Worm (Caenorhabditis elegans) whole organism, L1 larva: ENCODE measurements around the gene F23H12.10.

ENCODE experiments used
- C16A3.4 ChIP-seq: fragments of 150-350 bp; optimal IDR thresholded peaks from 2 replicates; lab custom pipeline; 2014; ENCODE audit warnings: missing biosample characterization, missing genetic modification characterization
- C34B4.2 ChIP-seq: sonication (generic microtip); optimal IDR thresholded peaks from 2 replicates; lab custom pipeline; 2017; ENCODE audit warnings: mild to moderate bottlenecking, missing genetic modification characterization, missing compliant biosample characterization
- aha-1 ChIP-seq: fragments of 150-350 bp; optimal IDR thresholded peaks from 2 replicates; lab custom pipeline; 2014; ENCODE audit warnings: missing biosample characterization, missing genetic modification characterization
- aly-2 ChIP-seq: fragments of 150-350 bp; optimal IDR thresholded peaks from 2 replicates; lab custom pipeline; 2014; ENCODE audit warnings: missing biosample characterization, missing genetic modification characterization
- blmp-1 ChIP-seq: fragments of 150-350 bp; optimal IDR thresholded peaks from 2 replicates; lab custom pipeline; 2014; ENCODE audit warnings: missing biosample characterization, missing genetic modification characterization
- ceh-82 ChIP-seq, 3 experiments: fragments of 150-350 bp in 1 of 3; sonication (generic microtip) in 2 of 3; optimal IDR thresholded peaks; 2 replicates each; lab custom pipeline; 2014 to 2017; ENCODE audit warnings: missing biosample characterization in 3 of 3, missing genetic modification characterization in 3 of 3
- efl-1 ChIP-seq, 4 experiments: fragments of 150-350 bp; optimal IDR thresholded peaks in 3 of 4; peaks in 1 of 4; 1 replicate in 1 of 4; 2 replicates in 3 of 4; lab custom pipeline; 2014; ENCODE audit warnings: missing biosample characterization in 2 of 4, missing genetic modification characterization in 2 of 4, missing genetic modification reagents in 2 of 4
- efl-3 ChIP-seq: fragments of 200-800 bp; sonication (Bioruptor generic); optimal IDR thresholded peaks from 2 replicates; lab custom pipeline; 2018; ENCODE audit warnings: mild to moderate bottlenecking, missing genetic modification characterization, missing compliant biosample characterization
- egl-13 ChIP-seq: sonication (generic microtip); optimal IDR thresholded peaks from 2 replicates; lab custom pipeline; 2016; ENCODE audit warnings: missing genotype, missing genetic modification reagents, missing genetic modification characterization, missing compliant biosample characterization
- elt-3 ChIP-seq, 6 experiments: fragments of 150-350 bp in 1 of 6; sonication (generic microtip); optimal IDR thresholded peaks; 2 replicates each; lab custom pipeline; 2017 to 2018; ENCODE audit warnings: missing biosample characterization in 6 of 6, missing genetic modification characterization in 6 of 6, inconsistent platforms in 1 of 6
- fkh-10 ChIP-seq: sonication (generic microtip); optimal IDR thresholded peaks from 2 replicates; lab custom pipeline; 2017; ENCODE audit warnings: missing biosample characterization, missing genetic modification reagents, missing genetic modification characterization
- fkh-4 ChIP-seq: sonication (generic microtip); optimal IDR thresholded peaks from 2 replicates; lab custom pipeline; 2016; ENCODE audit warnings: missing compliant biosample characterization, missing genetic modification characterization, borderline replicate concordance
- fos-1 ChIP-seq: fragments of 150-350 bp; optimal IDR thresholded peaks from 2 replicates; lab custom pipeline; 2014; ENCODE audit warnings: missing biosample characterization, missing genetic modification characterization
- lin-13 ChIP-seq: fragments of 150-350 bp; optimal IDR thresholded peaks from 2 replicates; lab custom pipeline; 2014; ENCODE audit warnings: missing biosample characterization, missing genetic modification reagents, missing genetic modification characterization
- lin-14 ChIP-seq: fragments of 200-800 bp; sonication (Bioruptor generic); optimal IDR thresholded peaks from 2 replicates; lab custom pipeline; 2018; ENCODE audit warnings: mild to moderate bottlenecking, missing genetic modification characterization, moderate library complexity, missing compliant biosample characterization
- lin-35 ChIP-seq, 2 experiments: fragments of 150-350 bp; optimal IDR thresholded peaks; 2 replicates each; lab custom pipeline; 2014; ENCODE audit warnings: missing biosample characterization in 2 of 2, missing genetic modification characterization in 2 of 2, missing genetic modification reagents in 2 of 2
- lin-39 ChIP-seq: fragments of 150-350 bp; optimal IDR thresholded peaks from 2 replicates; lab custom pipeline; 2014; ENCODE audit warnings: missing biosample characterization, missing genetic modification reagents, missing genetic modification characterization
- mep-1 ChIP-seq: fragments of 150-350 bp; optimal IDR thresholded peaks from 2 replicates; lab custom pipeline; 2014; ENCODE audit warnings: missing biosample characterization, missing genetic modification characterization
- nhr-20 ChIP-seq: sonication (generic microtip); optimal IDR thresholded peaks from 2 replicates; lab custom pipeline; 2016; ENCODE audit warnings: mild to moderate bottlenecking, missing genetic modification characterization, missing compliant biosample characterization
- nhr-237 ChIP-seq: fragments of 150-350 bp; optimal IDR thresholded peaks from 2 replicates; lab custom pipeline; 2014; ENCODE audit warnings: missing biosample characterization, missing genetic modification characterization
- nhr-28 ChIP-seq: fragments of 150-350 bp; optimal IDR thresholded peaks from 2 replicates; lab custom pipeline; 2014; ENCODE audit warnings: missing biosample characterization, missing genetic modification characterization
- nhr-71 ChIP-seq: sonication (generic microtip); optimal IDR thresholded peaks from 2 replicates; lab custom pipeline; 2016; ENCODE audit warnings: mild to moderate bottlenecking, missing genetic modification characterization, moderate library complexity, missing compliant biosample characterization
- nhr-85 ChIP-seq: sonication (generic microtip); peaks from one replicate; lab custom pipeline; 2016; ENCODE audit warnings: missing genetic modification characterization, inconsistent platforms, missing compliant biosample characterization
- nhr-90 ChIP-seq: sonication (generic microtip); optimal IDR thresholded peaks from 2 replicates; lab custom pipeline; 2016; ENCODE audit warnings: mild to moderate bottlenecking, missing genetic modification characterization, missing compliant biosample characterization; ENCODE audit not compliant: poor library complexity
- pqm-1 ChIP-seq: sonication (generic microtip); optimal IDR thresholded peaks from 3 replicates; lab custom pipeline; 2017; ENCODE audit warnings: missing biosample characterization, missing genetic modification characterization
- skn-1 ChIP-seq: fragments of 150-350 bp; optimal IDR thresholded peaks from 2 replicates; lab custom pipeline; 2014; ENCODE audit warnings: missing biosample characterization, missing genetic modification characterization
- snu-23 ChIP-seq: sonication (generic microtip); optimal IDR thresholded peaks from 2 replicates; lab custom pipeline; 2016; ENCODE audit warnings: missing genetic modification characterization, missing compliant biosample characterization
- sox-4 ChIP-seq: sonication (generic microtip); optimal IDR thresholded peaks from 2 replicates; lab custom pipeline; 2016; ENCODE audit warnings: missing genetic modification characterization, missing compliant biosample characterization
- sptf-1 ChIP-seq: fragments of 150-350 bp; optimal IDR thresholded peaks from 2 replicates; lab custom pipeline; 2014; ENCODE audit warnings: missing biosample characterization, missing genetic modification characterization
- tbx-2 ChIP-seq: sonication (generic microtip); optimal IDR thresholded peaks from 2 replicates; lab custom pipeline; 2016; ENCODE audit warnings: missing genetic modification characterization, missing compliant biosample characterization
- xbp-1 ChIP-seq: sonication (generic microtip); optimal IDR thresholded peaks from 2 replicates; lab custom pipeline; 2016; ENCODE audit warnings: missing genetic modification characterization, missing compliant biosample characterization
- zag-1 ChIP-seq: fragments of 150-350 bp; optimal IDR thresholded peaks from 2 replicates; lab custom pipeline; 2014; ENCODE audit warnings: missing biosample characterization, missing genetic modification characterization
- zip-4 ChIP-seq: fragments of 200-800 bp; sonication (Bioruptor generic); optimal IDR thresholded peaks from 2 replicates; lab custom pipeline; 2018; ENCODE audit warnings: mild to moderate bottlenecking, missing genetic modification characterization, moderate library complexity, missing compliant biosample characterization

The F23H12.10 gene

ce11 chrV:12411909-12412308 is 37.8 kb upstream of the F23H12.10 start, which contains the start of gene cdr-7 (continued):
- TF ChIP-seq sox-4 (tag; lab: Kevin White, UChicago) (no peak), C16A3.4 (tag; lab: Kevin White, UChicago) (no peak), efl-1 (optimal IDR thresholded peaks at IDR 0.05; lab: Kevin White, UChicago) (no peak), efl-1 (GFP tag; optimal IDR thresholded peaks at IDR 0.05 in 1 of 2; lab: Kevin White, UChicago) (no peak), lin-39 (tag; lab: Kevin White, UChicago) (no peak), nhr-85 (tag; lab: Kevin White, UChicago) (peak; percentile 86), pqm-1 (tag; lab: Kevin White, UChicago) (no peak), zip-4 (GFP tag; lab: Kevin White, UChicago) (no peak), elt-3 (tag; optimal IDR thresholded peaks at IDR 0.05; lab: Kevin White, UChicago) (peak in 3 of 6 experiments; percentile 7 to 80 (median 67)), nhr-20 (peak; percentile 0), lin-14 (peak; percentile 41)

- TF ChIP-seq nhr-85 (tag; lab: Kevin White, UChicago) (peak; percentile 69), snu-23 (GFP tag; lab: Kevin White, UChicago) (peak; percentile 17), lin-14 (peak; percentile 26), fkh-4 (tag; lab: Kevin White, UChicago) (no peak), pqm-1 (tag; lab: Kevin White, UChicago) (no peak), mep-1 (no peak), fos-1 (no peak), nhr-71 (tag; lab: Kevin White, UChicago) (peak; percentile 57), tbx-2 (peak; percentile 6), aly-2 (tag; lab: Kevin White, UChicago) (no peak), nhr-20 (peak; percentile 61), nhr-90 (peak; percentile 34), C16A3.4 (tag; lab: Kevin White, UChicago) (no peak)
Observed at ce11 chrV:12410416-12411001, 36.4 kb upstream of the F23H12.10 start, which contains the start of gene hrg-2. hrg-2 (minus strand) TSS chrV:12410513.

ce11 chrV:12408996-12409395 is 34.9 kb upstream of the F23H12.10 start:
- peak; percentile 17 for TF ChIP-seq nhr-28 (tag; lab: Kevin White, UChicago)
- TF ChIP-seq lin-13 (GFP tag; lab: Kevin White, UChicago), result no peak
- peak in 1 of 6 experiments; percentile 0 for TF ChIP-seq elt-3 (tag; optimal IDR thresholded peaks at IDR 0.05; lab: Kevin White, UChicago)
- peak; percentile 66 for TF ChIP-seq nhr-85 (tag; lab: Kevin White, UChicago)
- TF ChIP-seq lin-14, result peak; percentile 72
- peak; percentile 85 for TF ChIP-seq skn-1
- peak in 1 of 2 experiments; percentile 34 for TF ChIP-seq efl-1 (optimal IDR thresholded peaks at IDR 0.05; lab: Kevin White, UChicago)
- TF ChIP-seq efl-1 (GFP tag; optimal IDR thresholded peaks at IDR 0.05 in 1 of 2; lab: Kevin White, UChicago), result no peak
- TF ChIP-seq nhr-237 (tag; lab: Kevin White, UChicago), result no peak
- peak; percentile 37 for TF ChIP-seq snu-23 (GFP tag; lab: Kevin White, UChicago)
- TF ChIP-seq nhr-20, result peak; percentile 45
- peak; percentile 17 for TF ChIP-seq nhr-71 (tag; lab: Kevin White, UChicago)
- TF ChIP-seq C34B4.2, result no peak
- no peak for TF ChIP-seq aha-1 (tag; lab: Kevin White, UChicago)
- TF ChIP-seq xbp-1 (tag; lab: Kevin White, UChicago), result peak; percentile 62
- TF ChIP-seq lin-35 (GFP tag; optimal IDR thresholded peaks at IDR 0.05; lab: Kevin White, UChicago), result peak in 1 of 2 experiments; percentile 3
- peak; percentile 48 for TF ChIP-seq blmp-1
- peak in 1 of 3 experiments; percentile 12 for TF ChIP-seq ceh-82 (tag; optimal IDR thresholded peaks at IDR 0.05; lab: Kevin White, UChicago)
- TF ChIP-seq fkh-4 (tag; lab: Kevin White, UChicago), result no peak

- TF ChIP-seq efl-1 (optimal IDR thresholded peaks at IDR 0.05; lab: Kevin White, UChicago) (no peak), efl-1 (GFP tag; optimal IDR thresholded peaks at IDR 0.05 in 1 of 2; lab: Kevin White, UChicago) (no peak), nhr-28 (tag; lab: Kevin White, UChicago) (no peak), efl-3 (GFP tag; lab: Kevin White, UChicago) (no peak), lin-14 (no peak), sptf-1 (tag; lab: Kevin White, UChicago) (no peak), C34B4.2 (no peak), snu-23 (GFP tag; lab: Kevin White, UChicago) (no peak), fkh-10 (GFP tag; lab: Kevin White, UChicago) (no peak), zag-1 (tag; lab: Kevin White, UChicago) (no peak), egl-13 (no peak), aly-2 (tag; lab: Kevin White, UChicago) (no peak)
Observed at ce11 chrV:12408525-12408924, 34.5 kb upstream of the F23H12.10 start, which contains the start of gene cdr-4. cdr-4 (minus strand) TSS chrV:12408625.
